Worm (Caenorhabditis elegans) whole organism, L2 larva: ENCODE data around the gene C18H7.4.
A peak's percentile ranks its signal among the peaks of the same experiment; 100 is the strongest.

ENCODE experiments used
- C34F6.9 ChIP-seq: fragments of 150-350 bp; optimal IDR thresholded peaks from 2 replicates; lab custom pipeline; 2014; ENCODE audit warnings: missing biosample characterization, missing genetic modification characterization
- F13H6.1 ChIP-seq: sonication (generic microtip); optimal IDR thresholded peaks from 2 replicates; lab custom pipeline; 2016; ENCODE audit warnings: missing genetic modification characterization, missing compliant biosample characterization
- R02D3.7 ChIP-seq: fragments of 150-350 bp; optimal IDR thresholded peaks from 2 replicates; lab custom pipeline; 2014; ENCODE audit warnings: missing biosample characterization, missing genetic modification characterization
- Y55F3AM.14 ChIP-seq: fragments of 200-800 bp; sonication (Bioruptor generic); optimal IDR thresholded peaks from 2 replicates; lab custom pipeline; 2018; ENCODE audit warnings: mild to moderate bottlenecking, missing genetic modification characterization, missing compliant biosample characterization
- ZK546.5 ChIP-seq: sonication (generic microtip); optimal IDR thresholded peaks from 2 replicates; lab custom pipeline; 2017; ENCODE audit warnings: missing biosample characterization, missing genetic modification characterization
- alr-1 ChIP-seq: fragments of 150-350 bp; optimal IDR thresholded peaks from 2 replicates; lab custom pipeline; 2014; ENCODE audit warnings: missing biosample characterization, missing genetic modification characterization
- aly-2 ChIP-seq: fragments of 150-350 bp; optimal IDR thresholded peaks from 2 replicates; lab custom pipeline; 2014; ENCODE audit warnings: missing biosample characterization, missing genetic modification characterization
- ama-1 ChIP-seq: fragments of 150-350 bp; optimal IDR thresholded peaks from 2 replicates; lab custom pipeline; 2018; ENCODE audit warnings: inconsistent platforms
- blmp-1 ChIP-seq: sonication (generic microtip); optimal IDR thresholded peaks from 2 replicates; lab custom pipeline; 2017; ENCODE audit warnings: missing genetic modification characterization, mild to moderate bottlenecking, missing compliant biosample characterization, antibody characterized with exemption, moderate library complexity; ENCODE audit not compliant: insufficient read depth
- ceh-16 ChIP-seq: fragments of 150-350 bp; optimal IDR thresholded peaks from 2 replicates; lab custom pipeline; 2014; ENCODE audit warnings: missing biosample characterization, missing genetic modification characterization
- crh-2 ChIP-seq: sonication (generic microtip); optimal IDR thresholded peaks from 2 replicates; lab custom pipeline; 2017; ENCODE audit warnings: missing biosample characterization, missing genetic modification characterization
- dmd-4 ChIP-seq: sonication (generic microtip); optimal IDR thresholded peaks from 2 replicates; lab custom pipeline; 2017; ENCODE audit warnings: missing biosample characterization, missing genetic modification characterization
- egl-27 ChIP-seq: sonication (generic microtip); optimal IDR thresholded peaks from 3 replicates; lab custom pipeline; 2017; ENCODE audit warnings: missing biosample characterization, missing genetic modification reagents, missing genetic modification characterization
- elt-3 ChIP-seq: sonication (generic microtip); optimal IDR thresholded peaks from 2 replicates; lab custom pipeline; 2017; ENCODE audit warnings: missing biosample characterization, missing genetic modification characterization
- fos-1 ChIP-seq: fragments of 150-350 bp; optimal IDR thresholded peaks from 2 replicates; lab custom pipeline; 2014; ENCODE audit warnings: missing biosample characterization, missing genetic modification characterization
- gmeb-1 ChIP-seq: fragments of 150-350 bp; optimal IDR thresholded peaks from 2 replicates; lab custom pipeline; 2014; ENCODE audit warnings: missing biosample characterization, missing genetic modification characterization
- lin-13 ChIP-seq: fragments of 150-350 bp; optimal IDR thresholded peaks from 2 replicates; lab custom pipeline; 2014; ENCODE audit warnings: missing biosample characterization, missing genetic modification reagents, missing genetic modification characterization
- lsy-2 ChIP-seq, 2 experiments: fragments of 150-350 bp in 1 of 2; sonication (generic microtip) in 1 of 2; optimal IDR thresholded peaks; 2 replicates each; lab custom pipeline; 2014 to 2017; ENCODE audit warnings: missing biosample characterization in 2 of 2, missing genetic modification characterization in 2 of 2
- mab-5 ChIP-seq: fragments of 150-350 bp; optimal IDR thresholded peaks from 2 replicates; lab custom pipeline; 2014; ENCODE audit warnings: missing biosample characterization, missing genetic modification characterization
- mbf-1 ChIP-seq: sonication (generic microtip); optimal IDR thresholded peaks from 2 replicates; lab custom pipeline; 2017; ENCODE audit warnings: missing biosample characterization, missing genetic modification characterization
- mdl-1 ChIP-seq, 2 experiments: fragments of 150-350 bp in 1 of 2; sonication (generic microtip) in 1 of 2; optimal IDR thresholded peaks; 2 replicates each; lab custom pipeline; 2017; ENCODE audit warnings: missing biosample characterization in 2 of 2, missing genetic modification characterization in 2 of 2
- nhr-10 ChIP-seq: sonication (generic microtip); optimal IDR thresholded peaks from 2 replicates; lab custom pipeline; 2017; ENCODE audit warnings: missing biosample characterization, missing genetic modification characterization
- nhr-11 ChIP-seq: fragments of 150-350 bp; optimal IDR thresholded peaks from 2 replicates; lab custom pipeline; 2014; ENCODE audit warnings: missing biosample characterization, missing genetic modification characterization
- nhr-12 ChIP-seq: fragments of 150-350 bp; optimal IDR thresholded peaks from 2 replicates; lab custom pipeline; 2014; ENCODE audit warnings: missing biosample characterization, missing genetic modification characterization
- nhr-129 ChIP-seq: fragments of 150-350 bp; optimal IDR thresholded peaks from 2 replicates; lab custom pipeline; 2014; ENCODE audit warnings: missing biosample characterization, missing genetic modification characterization
- nhr-21 ChIP-seq: fragments of 150-350 bp; optimal IDR thresholded peaks from 2 replicates; lab custom pipeline; 2014; ENCODE audit warnings: missing biosample characterization, missing genetic modification characterization
- nhr-237 ChIP-seq: fragments of 150-350 bp; optimal IDR thresholded peaks from 2 replicates; lab custom pipeline; 2014; ENCODE audit warnings: missing biosample characterization, missing genetic modification characterization
- nhr-6 ChIP-seq: fragments of 150-350 bp; optimal IDR thresholded peaks from 2 replicates; lab custom pipeline; 2014; ENCODE audit warnings: missing biosample characterization, missing genetic modification characterization
- nhr-77 ChIP-seq: fragments of 150-350 bp; optimal IDR thresholded peaks from 2 replicates; lab custom pipeline; 2014; ENCODE audit warnings: missing biosample characterization, missing genetic modification characterization
- peb-1 ChIP-seq: fragments of 150-350 bp; optimal IDR thresholded peaks from 2 replicates; lab custom pipeline; 2014; ENCODE audit warnings: missing biosample characterization, missing genetic modification characterization
- sem-4 ChIP-seq: fragments of 150-350 bp; optimal IDR thresholded peaks from 2 replicates; lab custom pipeline; 2014; ENCODE audit warnings: missing biosample characterization, missing genetic modification reagents, missing genetic modification characterization
- skn-1 ChIP-seq: sonication (generic microtip); optimal IDR thresholded peaks from 2 replicates; lab custom pipeline; 2017; ENCODE audit warnings: missing biosample characterization, missing genetic modification characterization
- sma-3 ChIP-seq: sonication (generic microtip); optimal IDR thresholded peaks from 2 replicates; lab custom pipeline; 2016; ENCODE audit warnings: missing genetic modification reagents, missing genetic modification characterization, missing compliant biosample characterization
- sma-9 ChIP-seq, 2 experiments: fragments of 150-350 bp in 1 of 2; sonication (generic microtip) in 1 of 2; optimal IDR thresholded peaks; 2 replicates each; lab custom pipeline; 2014 to 2016; ENCODE audit warnings: missing genetic modification characterization in 2 of 2, mild to moderate bottlenecking in 1 of 2, missing biosample characterization in 1 of 2, missing compliant biosample characterization in 1 of 2, missing genetic modification reagents in 1 of 2, moderate library complexity in 1 of 2
- snpc-4 ChIP-seq: fragments of 150-350 bp; optimal IDR thresholded peaks from 2 replicates; lab custom pipeline; 2014; ENCODE audit warnings: missing biosample characterization, missing genetic modification characterization
- unc-39 ChIP-seq: fragments of 150-350 bp; optimal IDR thresholded peaks from 2 replicates; lab custom pipeline; 2014; ENCODE audit warnings: missing biosample characterization, missing genetic modification characterization
- unc-55 ChIP-seq: fragments of 150-350 bp; sonication (generic microtip); optimal IDR thresholded peaks from 3 replicates; lab custom pipeline; 2014; ENCODE audit warnings: missing biosample characterization, missing genetic modification reagents, missing genetic modification characterization
- unc-62 ChIP-seq: fragments of 150-350 bp; optimal IDR thresholded peaks from 2 replicates; lab custom pipeline; 2014; ENCODE audit warnings: missing biosample characterization, missing genetic modification reagents, missing genetic modification characterization
- zag-1 ChIP-seq: fragments of 150-350 bp; optimal IDR thresholded peaks from 2 replicates; lab custom pipeline; 2014; ENCODE audit warnings: missing biosample characterization, missing genetic modification characterization
- ztf-1 ChIP-seq: fragments of 200-800 bp; sonication (Bioruptor generic); conservative IDR thresholded peaks from 2 replicates; pipeline ENCODE4 v1.3.6; 2022; ENCODE audit warnings: missing genetic modification characterization, missing compliant biosample characterization
- ztf-11 ChIP-seq: sonication (generic microtip); optimal IDR thresholded peaks from 2 replicates; lab custom pipeline; 2017; ENCODE audit warnings: missing biosample characterization, missing genetic modification characterization

Gene C18H7.4

ce11 chrIV:607628-608027 is 14.5 kb downstream of the C18H7.4 start:
- TF ChIP-seq F13H6.1 (tag; lab: Kevin White, UChicago) = peak; percentile 24
- peak; percentile 47 for TF ChIP-seq nhr-129 (tag; lab: Kevin White, UChicago)
- no peak for TF ChIP-seq nhr-6 (tag; lab: Kevin White, UChicago)
- TF ChIP-seq, all 48 proteins: peak for 2

- TF ChIP-seq egl-27 (no peak), unc-39 (no peak), Y55F3AM.14 (GFP tag; lab: Kevin White, UChicago) (no peak), sma-9 (GFP tag; optimal IDR thresholded peaks at IDR 0.05; lab: Kevin White, UChicago) (no peak), sma-9 (tag; optimal IDR thresholded peaks at IDR 0.05; lab: Kevin White, UChicago) (no peak), aly-2 (no peak), nhr-21 (tag; lab: Kevin White, UChicago) (no peak), fos-1 (tag; lab: Kevin White, UChicago) (no peak), mab-5 (no peak), gmeb-1 (tag; lab: Kevin White, UChicago) (no peak), sem-4 (tag; lab: Kevin White, UChicago) (no peak), unc-62 (GFP tag; lab: Kevin White, UChicago) (no peak), mbf-1 (tag; lab: Kevin White, UChicago) (no peak), ztf-1 (GFP tag; lab: Robert Waterston, UW) (no peak), ceh-16 (tag; lab: Kevin White, UChicago) (no peak), alr-1 (no peak), peb-1 (tag; lab: Kevin White, UChicago) (no peak), zag-1 (tag; lab: Kevin White, UChicago) (no peak), mdl-1 (tag; optimal IDR thresholded peaks at IDR 0.05; lab: Kevin White, UChicago) (no peak), snpc-4 (tag; lab: Kevin White, UChicago) (no peak), F13H6.1 (tag; lab: Kevin White, UChicago) (no peak)
These were observed 20.0 kb downstream of the C18H7.4 start for ce11 chrIV:613155-613554.

ce11 chrIV:615244-615643 is 22.1 kb downstream of the C18H7.4 start, which contains the start of gene C18H7.1:
TSS of gene C18H7.1 (plus strand) at chrIV:615544.
- TF ChIP-seq Y55F3AM.14 (GFP tag; lab: Kevin White, UChicago) = no peak
- TF ChIP-seq nhr-6 (tag; lab: Kevin White, UChicago) = no peak
- TF ChIP-seq sma-3 (GFP tag; lab: Kevin White, UChicago) = no peak
- no peak for TF ChIP-seq lsy-2 (tag; optimal IDR thresholded peaks at IDR 0.05; lab: Kevin White, UChicago)
- TF ChIP-seq nhr-237 (tag; lab: Kevin White, UChicago) = no peak
- TF ChIP-seq ztf-11 (tag; lab: Kevin White, UChicago) = no peak
- TF ChIP-seq mbf-1 (tag; lab: Kevin White, UChicago) = no peak
- TF ChIP-seq nhr-77 (tag; lab: Kevin White, UChicago) = no peak
- no peak for TF ChIP-seq egl-27
- no peak for TF ChIP-seq nhr-21 (tag; lab: Kevin White, UChicago)
- TF ChIP-seq F13H6.1 (tag; lab: Kevin White, UChicago) = no peak
- no peak for TF ChIP-seq ZK546.5 (tag; lab: Kevin White, UChicago)
- TF ChIP-seq gmeb-1 (tag; lab: Kevin White, UChicago) = no peak
- no peak for TF ChIP-seq ama-1 (lab: Kevin White, UChicago)
- no peak for TF ChIP-seq C34F6.9
- TF ChIP-seq blmp-1 (tag; lab: Kevin White, UChicago) = no peak
- TF ChIP-seq, all 48 proteins: peak for 0

DNA sequence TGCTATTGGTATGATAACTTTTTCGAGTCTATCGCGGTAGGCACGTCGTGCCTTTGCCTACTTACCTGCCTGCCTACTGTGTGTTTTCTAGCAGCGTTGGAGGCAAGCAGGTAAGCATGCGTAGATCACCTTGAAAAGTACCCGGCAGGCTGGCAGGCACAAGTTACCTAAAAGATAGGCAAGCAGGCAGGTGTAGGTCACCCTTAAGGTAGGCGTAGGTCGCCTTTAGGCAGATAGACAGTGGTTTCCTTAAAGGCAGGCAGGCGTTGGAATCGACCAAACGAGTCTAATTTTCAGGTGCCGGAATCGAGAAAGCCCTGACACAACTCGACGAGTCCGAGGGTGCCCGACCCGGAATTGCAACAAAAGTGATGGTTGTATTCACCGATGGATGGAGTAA is 26.6 kb downstream of the C18H7.4 start:
- TF ChIP-seq dmd-4 (tag; lab: Kevin White, UChicago) = no peak
- TF ChIP-seq, all 48 proteins: peak for 0

DNA sequence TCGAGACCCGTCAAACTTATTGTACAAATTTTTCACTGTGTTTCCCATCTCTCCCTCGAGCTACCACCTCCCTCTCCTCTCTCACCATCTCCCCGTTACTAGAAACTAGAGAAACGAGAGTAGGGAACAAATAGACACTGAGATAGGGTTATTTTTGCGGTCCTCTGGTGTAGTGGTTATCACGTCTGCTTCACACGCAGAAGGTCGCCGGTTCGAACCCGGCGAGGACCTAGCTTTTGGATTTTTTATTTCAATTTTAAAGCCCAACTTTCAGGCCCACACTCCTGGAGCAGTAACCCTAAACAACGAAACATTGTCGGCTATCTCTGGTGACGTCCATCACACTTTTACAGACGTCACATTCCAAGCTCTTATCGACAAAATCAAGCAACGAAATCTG is 27.2 kb downstream of the C18H7.4 start:
- TF ChIP-seq ztf-11 (tag; lab: Kevin White, UChicago) = no peak
- TF ChIP-seq unc-62 (GFP tag; lab: Kevin White, UChicago) = no peak
- no peak for TF ChIP-seq nhr-6 (tag; lab: Kevin White, UChicago)
- no peak for TF ChIP-seq dmd-4 (tag; lab: Kevin White, UChicago)
- no peak for TF ChIP-seq ztf-1 (GFP tag; lab: Robert Waterston, UW)
- TF ChIP-seq ZK546.5 (tag; lab: Kevin White, UChicago) = no peak
- TF ChIP-seq mab-5 = no peak
- TF ChIP-seq nhr-12 = no peak
- TF ChIP-seq Y55F3AM.14 (GFP tag; lab: Kevin White, UChicago) = no peak
- no peak for TF ChIP-seq nhr-10 (tag; lab: Kevin White, UChicago)
- TF ChIP-seq nhr-237 (tag; lab: Kevin White, UChicago) = no peak
- TF ChIP-seq peb-1 (tag; lab: Kevin White, UChicago) = no peak
- TF ChIP-seq skn-1 (tag; lab: Kevin White, UChicago) = no peak
- peak; percentile 68 for TF ChIP-seq nhr-129 (tag; lab: Kevin White, UChicago)
- peak; percentile 49 for TF ChIP-seq fos-1 (tag; lab: Kevin White, UChicago)
- TF ChIP-seq snpc-4 (tag; lab: Kevin White, UChicago) = peak; percentile 3
- no peak for TF ChIP-seq elt-3
- TF ChIP-seq lsy-2 (tag; optimal IDR thresholded peaks at IDR 0.05; lab: Kevin White, UChicago) = peak in 1 of 2 experiments; percentile 62
- TF ChIP-seq R02D3.7 (tag; lab: Kevin White, UChicago) = no peak
- peak; percentile 25 for TF ChIP-seq nhr-77 (tag; lab: Kevin White, UChicago)
- TF ChIP-seq ama-1 (lab: Kevin White, UChicago) = no peak
- TF ChIP-seq blmp-1 (tag; lab: Kevin White, UChicago) = no peak
- TF ChIP-seq C34F6.9 = peak; percentile 40
- TF ChIP-seq egl-27 = no peak
- TF ChIP-seq crh-2 (tag; lab: Kevin White, UChicago) = no peak
- TF ChIP-seq zag-1 (tag; lab: Kevin White, UChicago) = no peak
- no peak for TF ChIP-seq ceh-16 (tag; lab: Kevin White, UChicago)
- peak; percentile 55 for TF ChIP-seq lin-13
- TF ChIP-seq gmeb-1 (tag; lab: Kevin White, UChicago) = peak; percentile 61
- TF ChIP-seq nhr-21 (tag; lab: Kevin White, UChicago) = peak; percentile 47
- TF ChIP-seq nhr-11 = no peak
- TF ChIP-seq unc-55 (GFP tag; lab: Kevin White, UChicago) = peak; percentile 72
